Worm (Caenorhabditis elegans) whole organism, young adult: ENCODE data around the gene gpch-1.

Experiments used
- F37B4.10 ChIP-seq: fragments of 200-800 bp; sonication (Bioruptor generic); IDR thresholded peaks from 2 replicates; pipeline ENCODE4 v1.3.6; 2022; ENCODE audit warnings: missing genetic modification characterization, missing compliant biosample characterization
- dpl-1 ChIP-seq: fragments of 150-350 bp; optimal IDR thresholded peaks from 2 replicates; lab custom pipeline; 2014; ENCODE audit warnings: missing biosample characterization, missing genetic modification reagents, missing genetic modification characterization
- let-526 ChIP-seq: fragments of 200-800 bp; sonication (Bioruptor generic); IDR thresholded peaks from 2 replicates; pipeline ENCODE4 v1.3.6; 2022; ENCODE audit warnings: missing genetic modification reagents, missing genetic modification characterization, missing compliant biosample characterization
- ztf-25 ChIP-seq: fragments of 200-800 bp; sonication (Bioruptor generic); IDR thresholded peaks from 2 replicates; pipeline ENCODE4 v1.3.6; 2022; ENCODE audit warnings: missing genetic modification reagents, missing genetic modification characterization, missing compliant biosample characterization

DNA sequence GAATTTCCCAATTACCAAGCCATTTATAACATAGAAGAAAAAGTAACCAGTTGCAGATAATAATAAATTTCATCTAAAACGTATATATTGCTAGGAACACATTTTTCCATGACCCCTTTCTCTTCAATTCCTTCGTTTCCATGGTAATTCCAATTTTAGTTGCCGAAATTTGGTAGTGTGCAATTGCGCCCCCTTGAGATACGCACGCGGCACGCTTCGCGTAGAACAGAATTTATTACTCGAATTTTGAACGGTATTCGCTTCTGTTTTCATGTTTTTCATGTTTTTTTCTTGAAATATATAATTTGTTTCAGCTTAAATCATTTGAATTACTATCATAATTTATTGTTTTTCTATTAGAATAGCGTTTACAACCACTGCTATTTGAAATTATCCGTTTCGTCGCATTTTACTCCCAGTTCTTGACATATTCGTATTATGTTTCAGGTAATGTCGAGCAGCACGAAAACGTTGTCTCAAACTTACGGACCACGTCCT lies 4.0 kb upstream of the gpch-1 start, which contains the start of the genes R07E5.17 and snfc-5:
- no peak for TF ChIP-seq let-526 (GFP tag; lab: Robert Waterston, UW)
- no peak for TF ChIP-seq dpl-1 (GFP tag; lab: Kevin White, UChicago)
- no peak for TF ChIP-seq F37B4.10
- TF ChIP-seq ztf-25 (GFP tag; lab: Robert Waterston, UW), result no peak
